Worm (Caenorhabditis elegans): Measurements from ENCODE around the gene srxa-2.

DNA sequence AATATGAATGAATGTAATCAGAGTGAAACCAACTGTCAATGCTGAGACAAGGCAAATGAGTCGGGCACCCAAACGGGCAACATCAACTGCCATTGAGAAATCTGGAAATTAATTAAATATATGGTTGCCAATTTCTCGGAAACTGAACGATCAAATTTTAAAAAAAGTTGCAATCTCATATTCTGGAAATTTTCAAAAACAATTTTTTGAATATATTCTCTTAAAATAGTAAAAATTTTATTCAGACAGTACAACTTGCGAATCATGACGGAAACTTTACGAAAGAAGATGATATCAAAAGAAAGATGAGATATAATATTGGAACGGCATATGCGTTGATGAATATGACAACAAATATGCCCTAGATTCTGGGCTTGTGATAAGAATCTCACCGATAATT lies 27.1 kb upstream of the srxa-2 start, which contains the start of gene col-121:
- no peak for TF ChIP-seq him-1 (tag; optimal IDR thresholded peaks at IDR 0.05)
- no peak for TF ChIP-seq dao-5 (tag; optimal IDR thresholded peaks at IDR 0.05)

Data from whole organism, L4/young adult.